Fruit fly (Drosophila melanogaster) whole organism, prepupa: ENCODE results near the gene Gyc89Da.

Experiments
- Blimp-1 ChIP-seq: fragments of 200-800 bp; sonication (Bioruptor generic); optimal IDR thresholded peaks from 3 replicates; lab custom pipeline; 2017; ENCODE audit warnings: missing biosample characterization, missing genetic modification characterization, mild to moderate bottlenecking, moderate library complexity, missing genetic modification reagents
- CG10631 ChIP-seq: fragments of 200-800 bp; sonication (Bioruptor generic); optimal IDR thresholded peaks from 2 replicates; lab custom pipeline; 2016; ENCODE audit warnings: missing biosample characterization, missing genetic modification characterization
- CG11294 ChIP-seq: fragments of 200-800 bp; sonication (Bioruptor generic); IDR thresholded peaks from 2 replicates; pipeline ENCODE4 v1.3.6; 2022; ENCODE audit warnings: missing biosample characterization, missing genetic modification characterization
- CG11762 ChIP-seq: fragments of 200-800 bp; sonication (Bioruptor generic); optimal IDR thresholded peaks from 3 replicates; lab custom pipeline; 2016; ENCODE audit warnings: missing biosample characterization, missing genetic modification characterization; ENCODE audit not compliant: insufficient read depth
- CG11902 ChIP-seq: fragments of 200-800 bp; sonication (Bioruptor generic); optimal IDR thresholded peaks from 3 replicates; lab custom pipeline; 2016; ENCODE audit warnings: missing biosample characterization, missing genetic modification characterization
- CG15336 ChIP-seq: fragments of 200-800 bp; sonication (Bioruptor generic); IDR thresholded peaks from 2 replicates; pipeline ENCODE4 v1.3.6; 2022; ENCODE audit warnings: missing biosample characterization, missing genetic modification characterization
- CG1621 ChIP-seq: fragments of 200-800 bp; sonication (Bioruptor generic); optimal IDR thresholded peaks from 3 replicates; lab custom pipeline; 2018; ENCODE audit warnings: missing biosample characterization, mild to moderate bottlenecking, missing genetic modification characterization
- CG3032 ChIP-seq: fragments of 200-800 bp; optimal IDR thresholded peaks from 2 replicates; lab custom pipeline; 2019; ENCODE audit warnings: missing biosample characterization, mild to moderate bottlenecking, missing genetic modification characterization, moderate library complexity
- CG31627 ChIP-seq: fragments of 200-800 bp; sonication (Bioruptor generic); optimal IDR thresholded peaks from 3 replicates; lab custom pipeline; 2016; ENCODE audit warnings: missing biosample characterization, missing genetic modification characterization
- CG32006 ChIP-seq: fragments of 200-800 bp; sonication (Bioruptor generic); optimal IDR thresholded peaks from 3 replicates; lab custom pipeline; 2017; ENCODE audit warnings: missing biosample characterization, mild to moderate bottlenecking, missing genetic modification characterization
- CG34406 ChIP-seq: fragments of 200-800 bp; sonication (Bioruptor generic); optimal IDR thresholded peaks from 3 replicates; lab custom pipeline; 2016; ENCODE audit warnings: missing biosample characterization, missing genetic modification characterization
- CG3919 ChIP-seq: fragments of 200-800 bp; sonication (Bioruptor generic); optimal IDR thresholded peaks from 3 replicates; lab custom pipeline; 2016; ENCODE audit warnings: missing biosample characterization, missing genetic modification characterization
- CG4318 ChIP-seq: fragments of 200-800 bp; sonication (Bioruptor generic); optimal IDR thresholded peaks from 3 replicates; lab custom pipeline; 2017; ENCODE audit warnings: missing biosample characterization, mild to moderate bottlenecking, missing genetic modification characterization
- CG6163 ChIP-seq: fragments of 200-800 bp; sonication (Bioruptor generic); IDR thresholded peaks from 3 replicates; pipeline ENCODE4 v1.3.6; 2022; ENCODE audit warnings: missing biosample characterization, missing genetic modification characterization
- CG6276 ChIP-seq: fragments of 200-800 bp; sonication (Bioruptor generic); optimal IDR thresholded peaks from 2 replicates; lab custom pipeline; 2017; ENCODE audit warnings: missing biosample characterization, mild to moderate bottlenecking, missing genetic modification characterization
- CG6792 ChIP-seq: fragments of 200-800 bp; sonication (Bioruptor generic); optimal IDR thresholded peaks from 3 replicates; lab custom pipeline; 2016; ENCODE audit warnings: missing biosample characterization, missing genetic modification characterization
- CG6854 ChIP-seq: fragments of 200-800 bp; sonication (Bioruptor generic); optimal IDR thresholded peaks from 2 replicates; lab custom pipeline; 2017; ENCODE audit warnings: missing biosample characterization, mild to moderate bottlenecking, missing genetic modification characterization
- CG7368 ChIP-seq: fragments of 200-800 bp; sonication (Bioruptor generic); optimal IDR thresholded peaks from 3 replicates; lab custom pipeline; 2016; ENCODE audit warnings: missing biosample characterization, missing genetic modification characterization
- CG8119 ChIP-seq: fragments of 200-800 bp; sonication (Bioruptor generic); IDR thresholded peaks from 3 replicates; pipeline ENCODE4 v1.3.6; 2022; ENCODE audit warnings: missing biosample characterization, missing genetic modification characterization
- CG9139 ChIP-seq: fragments of 200-800 bp; sonication (Bioruptor generic); optimal IDR thresholded peaks from 3 replicates; lab custom pipeline; 2017; ENCODE audit warnings: missing biosample characterization, mild to moderate bottlenecking, missing genetic modification characterization
- Eip93F ChIP-seq: fragments of 200-800 bp; sonication (Bioruptor generic); optimal IDR thresholded peaks from 2 replicates; lab custom pipeline; 2016; ENCODE audit warnings: missing biosample characterization, mild to moderate bottlenecking, missing genetic modification characterization
- Ets96B ChIP-seq: fragments of 200-800 bp; optimal IDR thresholded peaks from 2 replicates; lab custom pipeline; 2019; ENCODE audit warnings: missing biosample characterization, mild to moderate bottlenecking, missing genetic modification characterization, moderate library complexity
- Hr38 ChIP-seq: sonication (Bioruptor generic); optimal IDR thresholded peaks from 2 replicates; lab custom pipeline; 2016; ENCODE audit warnings: missing biosample characterization, missing genetic modification characterization
- Hr39 ChIP-seq: fragments of 200-800 bp; sonication (Bioruptor generic); optimal IDR thresholded peaks from 2 replicates; lab custom pipeline; 2016; ENCODE audit warnings: missing biosample characterization, missing genetic modification characterization
- Hr4 ChIP-seq: fragments of 200-800 bp; sonication (Bioruptor generic); optimal IDR thresholded peaks from 3 replicates; lab custom pipeline; 2016; ENCODE audit warnings: missing biosample characterization, missing genetic modification characterization
- Lpt ChIP-seq: fragments of 200-800 bp; sonication (Bioruptor generic); optimal IDR thresholded peaks from 3 replicates; lab custom pipeline; 2016; ENCODE audit warnings: missing biosample characterization, missing genetic modification characterization
- Met ChIP-seq: fragments of 200-800 bp; sonication (Bioruptor generic); optimal IDR thresholded peaks from 3 replicates; lab custom pipeline; 2016; ENCODE audit warnings: missing biosample characterization, missing genetic modification characterization
- OdsH ChIP-seq: fragments of 200-800 bp; sonication (Bioruptor generic); optimal IDR thresholded peaks from 3 replicates; lab custom pipeline; 2016; ENCODE audit warnings: missing biosample characterization, missing genetic modification characterization
- Smox ChIP-seq: fragments of 200-800 bp; sonication (Bioruptor generic); optimal IDR thresholded peaks from 3 replicates; lab custom pipeline; 2016; ENCODE audit warnings: missing biosample characterization, missing genetic modification characterization
- Sox15 ChIP-seq: fragments of 200-800 bp; sonication (Bioruptor generic); optimal IDR thresholded peaks from 3 replicates; lab custom pipeline; 2016; ENCODE audit warnings: missing biosample characterization, missing genetic modification characterization
- achi ChIP-seq: fragments of 200-800 bp; sonication (Bioruptor generic); optimal IDR thresholded peaks from 3 replicates; lab custom pipeline; 2016; ENCODE audit warnings: missing biosample characterization, missing genetic modification characterization
- cyc ChIP-seq: fragments of 200-800 bp; sonication (Bioruptor generic); optimal IDR thresholded peaks from 3 replicates; lab custom pipeline; 2016; ENCODE audit warnings: missing biosample characterization, missing genetic modification characterization
- dac ChIP-seq: fragments of 200-800 bp; sonication (Bioruptor generic); optimal IDR thresholded peaks from 2 replicates; lab custom pipeline; 2017; ENCODE audit warnings: missing biosample characterization, mild to moderate bottlenecking, missing genetic modification characterization
- dsx ChIP-seq: fragments of 200-800 bp; optimal IDR thresholded peaks from 3 replicates; lab custom pipeline; 2019; ENCODE audit warnings: missing biosample characterization, mild to moderate bottlenecking, missing genetic modification characterization, moderate library complexity; ENCODE audit not compliant: poor library complexity, severe bottlenecking
- eg ChIP-seq: fragments of 200-800 bp; sonication (Bioruptor generic); IDR thresholded peaks from 3 replicates; pipeline ENCODE4 v1.3.6; 2022; ENCODE audit warnings: missing biosample characterization, missing genetic modification characterization
- esn ChIP-seq: fragments of 200-800 bp; sonication (Bioruptor generic); optimal IDR thresholded peaks from 2 replicates; lab custom pipeline; 2016; ENCODE audit warnings: missing biosample characterization, mild to moderate bottlenecking, missing genetic modification characterization, moderate library complexity
- fd59A ChIP-seq: fragments of 200-800 bp; sonication (Bioruptor generic); optimal IDR thresholded peaks from 2 replicates; lab custom pipeline; 2017; ENCODE audit warnings: missing biosample characterization, mild to moderate bottlenecking, missing genetic modification characterization, missing genetic modification reagents
- fd85E ChIP-seq: fragments of 200-800 bp; sonication (Bioruptor generic); optimal IDR thresholded peaks from 3 replicates; lab custom pipeline; 2016; ENCODE audit warnings: missing biosample characterization, missing genetic modification characterization
- fkh ChIP-seq: fragments of 200-800 bp; sonication (Bioruptor generic); optimal IDR thresholded peaks from 3 replicates; lab custom pipeline; 2017; ENCODE audit warnings: missing biosample characterization, mild to moderate bottlenecking, missing genetic modification characterization, moderate library complexity
- lz ChIP-seq: fragments of 200-800 bp; sonication (Bioruptor generic); optimal IDR thresholded peaks from 3 replicates; lab custom pipeline; 2016; ENCODE audit warnings: missing biosample characterization, missing genetic modification characterization
- net ChIP-seq: fragments of 200-800 bp; sonication (Bioruptor generic); optimal IDR thresholded peaks from 3 replicates; lab custom pipeline; 2016; ENCODE audit warnings: missing biosample characterization, missing genetic modification characterization
- pdm3 ChIP-seq: fragments of 200-800 bp; sonication (Bioruptor generic); optimal IDR thresholded peaks from 3 replicates; lab custom pipeline; 2016; ENCODE audit warnings: missing biosample characterization, missing genetic modification characterization
- salr ChIP-seq, 2 experiments: fragments of 200-800 bp; sonication (Bioruptor generic); optimal IDR thresholded peaks; 3 replicates each; lab custom pipeline; 2016 to 2018; ENCODE audit warnings: missing biosample characterization in 2 of 2, missing genetic modification characterization in 2 of 2, mild to moderate bottlenecking in 1 of 2
- spab ChIP-seq: fragments of 200-800 bp; sonication (Bioruptor generic); optimal IDR thresholded peaks from 2 replicates; lab custom pipeline; 2017; ENCODE audit warnings: missing biosample characterization, mild to moderate bottlenecking, missing genetic modification characterization, missing genetic modification reagents
- ss ChIP-seq, 2 experiments: fragments of 200-800 bp; sonication (Bioruptor generic); optimal IDR thresholded peaks; 2 replicates in 1 of 2; 3 replicates in 1 of 2; lab custom pipeline; 2017 to 2018; ENCODE audit warnings: mild to moderate bottlenecking in 2 of 2, missing biosample characterization in 2 of 2, missing genetic modification characterization in 2 of 2, moderate library complexity in 1 of 2
- svp ChIP-seq: fragments of 200-800 bp; sonication (Bioruptor generic); peaks from one replicate; lab custom pipeline; 2016; ENCODE audit warnings: missing biosample characterization, missing genetic modification characterization
- topi ChIP-seq: fragments of 200-800 bp; sonication (Bioruptor generic); optimal IDR thresholded peaks from 3 replicates; lab custom pipeline; 2016; ENCODE audit warnings: missing biosample characterization, missing genetic modification characterization
- vri ChIP-seq: fragments of 200-800 bp; sonication (Bioruptor generic); optimal IDR thresholded peaks from 3 replicates; lab custom pipeline; 2016; ENCODE audit warnings: missing biosample characterization, mild to moderate bottlenecking, missing genetic modification characterization

Gene Gyc89Da

DNA sequence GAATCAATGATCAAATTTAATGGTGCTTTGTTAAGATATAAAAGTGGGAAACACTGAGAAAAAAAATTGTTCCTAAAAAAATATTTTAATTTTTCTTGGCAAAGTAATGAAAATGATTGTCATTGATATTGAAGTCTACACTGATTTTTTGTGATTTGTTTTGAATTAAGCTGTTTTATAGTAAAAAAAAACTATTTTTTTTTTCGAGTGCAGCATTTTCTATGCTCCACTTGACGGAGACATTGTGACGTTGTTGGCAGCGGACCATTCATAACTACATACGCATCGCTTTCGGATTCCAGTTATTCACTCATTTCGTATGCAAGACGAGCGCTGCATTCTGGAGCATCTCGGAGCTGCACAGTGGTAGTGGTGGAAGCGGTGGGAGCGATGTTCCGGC lies 51.8 kb downstream of the Gyc89Da start (continued):
- peak; percentile 48 for TF ChIP-seq CG4318 (GFP tag; lab: Kevin White, UChicago)
- TF ChIP-seq Hr4 (GFP tag; lab: Kevin White, UChicago), result peak; percentile 72
- peak; percentile 78 for TF ChIP-seq Met (GFP tag; lab: Kevin White, UChicago)
- peak; percentile 78 for TF ChIP-seq topi (GFP tag; lab: Kevin White, UChicago)
- peak; percentile 75 for TF ChIP-seq CG10631
- TF ChIP-seq lz (GFP tag; lab: Kevin White, UChicago), result peak; percentile 64
- peak; percentile 92 for TF ChIP-seq CG8119 (GFP tag; lab: Robert Waterston, UW)
- peak; percentile 82 for TF ChIP-seq CG3919 (GFP tag; lab: Kevin White, UChicago)

DNA sequence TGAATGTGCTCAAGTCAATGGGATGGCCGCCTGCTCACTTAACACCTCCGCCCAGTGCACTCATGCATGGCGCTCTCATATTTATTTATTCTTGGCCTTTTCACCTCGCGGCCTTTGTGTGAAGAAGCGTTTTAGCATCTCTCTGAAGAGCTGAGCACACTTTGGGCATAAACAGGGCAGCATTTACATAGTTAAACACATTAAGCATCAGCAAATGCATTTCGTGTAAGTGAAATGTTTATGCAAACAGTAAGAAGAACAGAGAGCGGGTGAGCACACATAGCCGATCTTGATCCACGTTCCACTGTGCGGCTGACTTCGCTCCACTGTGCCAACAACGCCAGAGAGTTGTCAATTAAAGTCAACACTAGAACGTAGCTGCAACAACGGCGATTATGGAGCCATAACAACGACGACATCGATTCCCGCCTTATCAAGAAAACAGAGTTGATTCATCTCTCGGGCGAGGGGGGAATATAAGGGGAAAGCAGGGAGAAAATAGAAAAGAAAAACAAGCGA lies 52.3 kb downstream of the Gyc89Da start:
- TF ChIP-seq Hr38 (GFP tag; lab: Kevin White, UChicago) (no peak), spab (peak; percentile 35), CG31627 (no peak), OdsH (GFP tag; lab: Kevin White, UChicago) (peak; percentile 39), CG4318 (GFP tag; lab: Kevin White, UChicago) (peak; percentile 75), Lpt (GFP tag; lab: Kevin White, UChicago) (peak; percentile 29), CG6276 (GFP tag; lab: Kevin White, UChicago) (no peak), pdm3 (GFP tag; lab: Kevin White, UChicago) (peak; percentile 53), CG6854 (GFP tag; lab: Kevin White, UChicago) (no peak), svp (GFP tag; lab: Kevin White, UChicago) (peak; percentile 54), Eip93F (GFP tag; lab: Kevin White, UChicago) (no peak), fd85E (peak; percentile 54), CG6163 (GFP tag; lab: Robert Waterston, UW) (0 out of 3 replicates have a peak, but pooled peaks have one; percentile 65), CG3919 (GFP tag; lab: Kevin White, UChicago) (peak; percentile 47), CG8119 (GFP tag; lab: Robert Waterston, UW) (no peak), Sox15 (GFP tag; lab: Kevin White, UChicago) (peak; percentile 40), CG11762 (peak; percentile 17), dac (GFP tag; lab: Kevin White, UChicago) (peak; percentile 33), eg (GFP tag; lab: Robert Waterston, UW) (0 out of 3 replicates have a peak, but pooled peaks have one; percentile 34), CG32006 (GFP tag; lab: Kevin White, UChicago) (peak; percentile 73), CG9139 (peak; percentile 29), dsx (GFP tag; lab: Kevin White, UChicago) (no peak), Hr39 (GFP tag; lab: Kevin White, UChicago) (no peak), Smox (GFP tag; lab: Kevin White, UChicago) (no peak), fkh (peak; percentile 86), salr (GFP tag; optimal IDR thresholded peaks at IDR 0.05; lab: Kevin White, UChicago) (peak; percentile 37 to 43), CG6792 (GFP tag; lab: Kevin White, UChicago) (peak; percentile 14), CG11294 (GFP tag; lab: Robert Waterston, UW) (peak; percentile 34; the same call in 1 of the 2 replicates), Blimp-1 (GFP tag; lab: Kevin White, UChicago) (no peak), Met (GFP tag; lab: Kevin White, UChicago) (no peak), vri (GFP tag; lab: Kevin White, UChicago) (no peak), esn (GFP tag; lab: Kevin White, UChicago) (no peak), CG1621 (tag; lab: Kevin White, UChicago) (peak; percentile 41), CG3032 (peak; percentile 45), cyc (GFP tag; lab: Kevin White, UChicago) (no peak), fd59A (GFP tag; lab: Kevin White, UChicago) (peak; percentile 57), lz (GFP tag; lab: Kevin White, UChicago) (no peak), topi (GFP tag; lab: Kevin White, UChicago) (no peak), CG34406 (GFP tag; lab: Kevin White, UChicago) (no peak), Ets96B (tag; lab: Kevin White, UChicago) (peak; percentile 58), CG15336 (peak; percentile 20; the same call in 1 of the 2 replicates), ss (GFP tag; optimal IDR thresholded peaks at IDR 0.05; lab: Kevin White, UChicago) (peak in 1 of 2 experiments; percentile 14), CG7368 (GFP tag; lab: Kevin White, UChicago) (peak; percentile 42), achi (GFP tag; lab: Kevin White, UChicago) (peak; percentile 21), CG11902 (GFP tag; lab: Kevin White, UChicago) (peak; percentile 32), net (GFP tag; lab: Kevin White, UChicago) (no peak)
